Fruit fly (Drosophila melanogaster) Kc167 (cell line): ENCODE data around the gene CG13733.

Experiments
- Myc ChIP-seq: fragments of >200 bp; optimal IDR thresholded peaks from 2 replicates; lab custom pipeline; 2017; ENCODE audit warnings: missing external identifiers
- Sin3A ChIP-seq: fragments of >200 bp; optimal IDR thresholded peaks from 2 replicates; lab custom pipeline; 2018; ENCODE audit warnings: missing external identifiers
- h ChIP-seq: fragments of >200 bp; optimal IDR thresholded peaks from 3 replicates; lab custom pipeline; 2018; ENCODE audit warnings: missing external identifiers
- insv ChIP-seq: fragments of >200 bp; optimal IDR thresholded peaks from 3 replicates; lab custom pipeline; 2018; ENCODE audit warnings: missing external identifiers
- psq ChIP-seq: fragments of >200 bp; optimal IDR thresholded peaks from 2 replicates; lab custom pipeline; 2017; ENCODE audit warnings: missing external identifiers
- ttk ChIP-seq: sonication (Bioruptor generic); optimal IDR thresholded peaks from 2 replicates; lab custom pipeline; 2017; ENCODE audit warnings: missing external identifiers

The CG13733 gene

DNA sequence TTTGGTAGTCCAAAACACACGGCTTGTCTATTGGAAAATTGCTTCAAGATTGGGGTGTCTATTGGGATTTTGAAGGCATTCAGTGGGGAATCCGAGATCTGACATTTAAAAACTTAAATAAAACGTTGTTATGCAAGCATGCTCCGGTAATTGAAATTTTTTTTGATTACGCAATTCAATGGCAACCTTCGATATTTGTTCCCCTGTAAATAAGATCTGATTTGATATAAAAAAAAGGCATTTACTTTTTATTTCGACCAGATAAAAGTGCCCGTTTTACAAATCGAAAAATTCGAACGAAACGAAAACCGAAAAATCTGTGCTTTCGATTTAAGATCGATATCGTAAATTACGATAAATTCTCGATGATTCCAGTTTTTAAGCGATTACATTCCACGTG, at the start of gene CG13733, which contains the start of gene qjt:
TSS of gene CG13733 (minus strand) at position 101 of the 400 bp plus-strand sequence.
TSS of gene qjt (plus strand) at position 271 of the 400 bp plus-strand sequence.
- TF ChIP-seq psq (lab: Kevin White, UChicago) (no peak), Sin3A (no peak)

DNA sequence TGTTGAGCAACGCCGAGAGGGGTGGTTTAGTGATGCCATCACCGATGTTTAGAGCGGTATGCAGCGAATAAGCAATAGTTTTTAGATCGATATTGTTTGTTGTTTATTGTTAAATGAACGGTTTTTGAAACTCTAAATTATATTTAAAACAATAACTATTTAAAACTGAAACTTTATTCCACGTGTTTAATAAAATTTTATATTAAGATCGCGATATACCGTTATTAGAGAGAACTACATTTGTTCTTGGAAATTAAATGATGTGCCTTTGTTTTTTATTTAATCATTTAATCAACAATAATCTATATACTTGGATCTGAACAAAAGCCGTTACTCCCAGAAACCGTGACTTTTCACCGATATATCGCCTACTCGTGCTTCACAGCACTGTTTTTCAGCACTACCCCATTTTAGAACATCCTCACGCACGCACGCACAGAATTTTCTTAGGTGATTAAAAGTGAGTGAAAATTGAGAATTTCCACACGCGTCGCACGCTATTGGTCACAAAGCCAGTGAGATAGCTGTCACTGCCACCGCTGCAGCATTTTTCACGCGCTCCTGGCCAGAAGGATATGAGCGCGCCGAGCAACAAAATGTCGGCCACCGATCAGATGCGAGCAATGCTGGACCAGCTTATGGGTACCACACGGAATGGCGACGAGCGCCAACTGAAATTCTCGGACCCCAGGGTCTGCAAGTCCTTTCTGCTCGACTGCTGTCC, 35.3 kb upstream of the CG13733 start, which contains the start of the genes U4-U6-60K and CG7564:
TSS of gene U4-U6-60K (minus strand) at position 20 of the 724 bp plus-strand sequence.
TSS of gene CG7564 (plus strand) at position 406 of the 724 bp plus-strand sequence.
- TF ChIP-seq Sin3A (no peak), insv (lab: Kevin White, UChicago) (no peak), psq (lab: Kevin White, UChicago) (no peak), ttk (lab: Kevin White, UChicago) (no peak), h (lab: Kevin White, UChicago) (no peak), Myc (lab: Kevin White, UChicago) (no peak)

DNA sequence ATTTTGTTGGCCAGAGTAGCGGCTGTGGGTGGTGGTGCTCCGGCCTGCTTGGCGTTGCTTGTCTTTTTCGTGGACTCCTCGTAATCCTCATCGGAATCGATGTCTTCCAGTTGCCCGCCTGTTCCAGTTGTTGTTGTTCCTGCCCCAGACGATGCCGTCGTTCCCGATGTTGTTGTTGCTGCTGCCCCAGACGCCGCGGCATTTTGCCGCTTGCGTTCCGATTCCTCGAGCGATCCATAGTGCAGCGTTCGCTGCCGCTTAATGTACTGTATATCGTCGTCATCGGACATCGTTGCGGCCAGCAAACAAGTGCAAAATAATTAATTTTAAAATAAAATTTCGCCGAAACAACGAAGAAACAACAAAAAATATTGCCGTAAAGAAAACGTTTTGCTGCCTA, 34.8 kb upstream of the CG13733 start:
- TF ChIP-seq insv (lab: Kevin White, UChicago) = no peak
- no peak for TF ChIP-seq Myc (lab: Kevin White, UChicago)
- no peak for TF ChIP-seq Sin3A
- TF ChIP-seq psq (lab: Kevin White, UChicago) = no peak
- no peak for TF ChIP-seq ttk (lab: Kevin White, UChicago)
- TF ChIP-seq h (lab: Kevin White, UChicago) = no peak

DNA sequence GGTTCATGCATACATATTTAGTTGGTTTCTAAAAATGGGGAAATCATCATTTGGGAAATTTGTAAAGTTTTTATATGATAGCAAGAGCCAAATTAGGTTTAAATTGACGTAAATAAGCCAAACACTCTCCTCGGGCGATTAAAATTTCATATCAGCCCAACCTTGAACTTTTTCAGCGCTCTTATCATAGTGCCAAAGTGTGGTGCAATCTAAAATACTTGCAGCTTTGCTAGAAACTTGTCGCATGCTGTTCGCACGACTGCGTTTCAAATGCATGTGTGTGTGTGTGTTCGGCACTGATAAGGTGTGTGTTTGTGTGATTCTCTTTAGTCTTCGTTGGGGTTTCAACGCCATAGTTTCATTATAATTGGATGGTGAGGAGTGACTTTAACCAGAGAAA, 28.1 kb upstream of the CG13733 start:
- TF ChIP-seq insv (lab: Kevin White, UChicago) (no peak), Myc (lab: Kevin White, UChicago) (no peak), psq (lab: Kevin White, UChicago) (no peak)

DNA sequence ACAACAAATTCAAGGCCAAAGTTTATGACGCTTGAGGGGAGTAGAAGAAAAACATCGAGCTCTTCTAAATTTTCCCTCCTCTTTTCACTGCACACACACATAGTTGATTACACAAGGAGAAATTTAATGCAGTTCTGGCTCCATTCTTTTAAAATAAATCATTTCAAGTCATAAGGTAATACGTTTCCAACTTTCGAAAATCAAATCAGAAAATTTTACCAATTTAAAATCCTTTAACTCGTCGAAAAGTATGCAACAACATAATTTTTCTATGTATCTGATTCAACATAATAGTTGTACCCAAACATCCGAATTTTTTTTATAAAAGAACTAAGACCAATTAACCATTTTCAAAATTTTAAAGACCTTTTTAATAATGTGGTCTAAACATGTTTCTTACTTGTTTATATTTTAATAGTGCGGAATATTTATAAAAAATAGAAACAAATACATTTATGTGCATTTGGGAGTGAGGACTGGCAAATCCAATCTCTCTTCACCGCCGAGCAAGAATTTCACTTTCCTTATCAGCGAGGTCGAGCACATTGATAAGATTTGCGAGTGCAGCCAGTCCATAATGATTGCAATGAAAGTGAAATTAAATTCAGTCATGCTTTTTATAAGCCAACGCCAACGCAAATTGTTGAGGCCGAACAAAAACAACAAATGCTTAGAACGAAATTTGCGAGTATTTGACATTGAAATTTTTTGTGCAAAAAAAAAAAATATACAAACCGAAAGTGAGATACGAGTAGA, 27.5 kb upstream of the CG13733 start:
- TF ChIP-seq ttk (lab: Kevin White, UChicago) (no peak), insv (lab: Kevin White, UChicago) (no peak), Sin3A (no peak), psq (lab: Kevin White, UChicago) (no peak), h (lab: Kevin White, UChicago) (no peak), Myc (lab: Kevin White, UChicago) (no peak)

DNA sequence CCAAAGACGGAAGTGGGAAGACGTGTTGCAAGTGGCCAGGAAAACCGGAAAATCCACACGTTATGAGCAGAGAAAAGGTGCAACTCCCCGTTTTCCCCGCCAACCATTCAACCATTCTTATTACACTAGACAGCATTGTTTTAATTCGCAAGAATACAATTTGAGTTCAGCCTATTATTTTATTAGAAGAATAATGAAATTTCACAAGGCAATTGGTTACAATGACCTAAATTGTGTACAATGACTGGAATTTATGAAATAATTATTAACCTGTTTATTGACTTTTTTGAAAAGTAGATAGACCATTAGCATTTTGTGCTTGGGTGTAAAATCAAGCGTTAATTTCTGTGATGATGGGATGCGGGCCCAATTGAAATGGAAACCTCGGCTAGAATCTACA, 25.8 kb upstream of the CG13733 start:
- TF ChIP-seq psq (lab: Kevin White, UChicago) (no peak), insv (lab: Kevin White, UChicago) (no peak), h (lab: Kevin White, UChicago) (no peak), ttk (lab: Kevin White, UChicago) (no peak), Sin3A (no peak)

DNA sequence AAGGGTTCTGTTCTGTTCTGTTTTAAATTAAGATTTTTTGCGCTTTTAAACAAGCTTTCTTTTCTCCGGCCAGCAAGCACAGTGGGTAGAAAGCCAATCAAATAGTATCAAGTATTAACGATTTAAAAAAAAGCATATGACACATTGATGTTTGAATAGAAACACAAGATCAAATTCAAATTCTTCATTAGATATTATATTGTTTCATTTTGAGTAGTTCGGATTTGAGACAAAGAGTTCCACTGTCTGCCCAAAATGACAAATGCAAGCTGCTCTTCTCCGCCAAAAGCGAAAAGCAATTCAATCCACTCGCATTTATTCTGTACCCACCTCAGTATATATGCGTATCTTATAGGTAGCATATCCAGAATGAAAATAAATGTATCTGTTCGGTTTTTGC, 23.5 kb upstream of the CG13733 start:
- TF ChIP-seq Myc (lab: Kevin White, UChicago) = no peak
- TF ChIP-seq insv (lab: Kevin White, UChicago) = no peak
- no peak for TF ChIP-seq Sin3A
- no peak for TF ChIP-seq h (lab: Kevin White, UChicago)
- TF ChIP-seq ttk (lab: Kevin White, UChicago) = no peak
- TF ChIP-seq psq (lab: Kevin White, UChicago) = no peak

DNA sequence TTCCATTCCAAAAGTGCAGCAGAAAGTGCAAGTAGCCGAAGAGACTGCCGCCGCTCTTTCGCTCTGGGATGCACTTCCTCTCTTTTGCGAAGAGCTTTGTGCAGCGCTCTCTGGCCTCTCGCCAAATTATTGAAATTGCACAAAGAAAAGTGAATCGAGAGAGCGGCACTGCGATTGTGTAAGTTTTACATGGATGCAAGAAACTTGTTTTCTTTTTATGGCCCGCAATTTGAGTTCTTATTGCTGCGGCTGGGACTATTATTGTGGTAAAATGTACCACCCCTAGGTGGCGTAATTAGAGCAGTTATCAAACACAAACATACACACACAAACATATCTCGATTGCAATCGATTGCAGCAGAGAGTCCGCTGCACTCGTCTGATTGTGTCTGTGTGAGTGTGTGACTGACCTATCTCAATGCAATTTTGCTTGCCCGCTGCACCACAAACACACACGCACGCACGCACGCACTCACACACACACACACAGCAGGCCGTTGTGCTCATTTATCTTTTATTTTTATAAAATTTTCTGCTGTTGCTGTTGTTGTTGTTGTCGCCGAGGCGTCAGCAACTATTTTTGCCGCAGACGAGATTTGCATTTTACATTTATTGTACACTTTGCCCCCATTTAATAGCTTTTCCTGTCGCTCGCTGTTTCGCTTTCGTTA, 21.7 kb upstream of the CG13733 start:
- TF ChIP-seq ttk (lab: Kevin White, UChicago) = no peak
- no peak for TF ChIP-seq insv (lab: Kevin White, UChicago)
- no peak for TF ChIP-seq psq (lab: Kevin White, UChicago)
- no peak for TF ChIP-seq h (lab: Kevin White, UChicago)
- no peak for TF ChIP-seq Sin3A
- no peak for TF ChIP-seq Myc (lab: Kevin White, UChicago)

DNA sequence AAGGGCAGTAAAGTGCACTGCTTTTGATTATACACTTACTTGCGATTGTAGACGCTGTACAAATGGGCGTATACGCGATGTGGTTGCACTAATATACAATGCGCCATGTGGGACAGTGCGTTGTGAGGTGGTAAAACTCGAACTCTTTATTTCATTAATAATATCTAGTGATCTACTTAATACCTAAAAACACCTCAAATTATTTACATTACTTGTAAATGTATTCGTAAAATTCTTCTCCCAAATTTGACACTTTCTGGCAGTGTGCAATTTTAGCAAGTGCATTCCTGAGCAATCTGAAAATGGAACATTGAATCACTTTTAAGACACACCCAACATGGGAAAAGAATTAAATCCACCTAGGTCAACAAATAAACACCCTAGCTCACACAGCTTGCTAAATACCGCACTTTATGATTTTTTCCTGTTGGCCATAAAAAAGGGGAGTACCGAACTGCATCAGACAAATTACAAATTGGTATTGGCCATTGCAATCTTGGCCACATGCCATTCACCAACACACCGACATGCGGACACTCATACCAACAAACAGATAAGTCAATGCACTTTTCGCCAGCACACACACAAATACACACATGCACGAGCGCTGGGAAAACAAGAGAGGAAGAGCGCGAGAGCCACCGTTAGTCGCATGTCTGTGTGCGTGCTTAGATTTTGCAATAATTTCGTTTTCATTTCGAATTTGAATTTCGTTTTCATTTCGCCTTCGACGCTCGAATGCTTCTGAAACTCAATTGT, 20.4 kb upstream of the CG13733 start:
- no peak for TF ChIP-seq Sin3A
- no peak for TF ChIP-seq ttk (lab: Kevin White, UChicago)
- TF ChIP-seq psq (lab: Kevin White, UChicago) = no peak
- no peak for TF ChIP-seq h (lab: Kevin White, UChicago)
- no peak for TF ChIP-seq Myc (lab: Kevin White, UChicago)
- no peak for TF ChIP-seq insv (lab: Kevin White, UChicago)

DNA sequence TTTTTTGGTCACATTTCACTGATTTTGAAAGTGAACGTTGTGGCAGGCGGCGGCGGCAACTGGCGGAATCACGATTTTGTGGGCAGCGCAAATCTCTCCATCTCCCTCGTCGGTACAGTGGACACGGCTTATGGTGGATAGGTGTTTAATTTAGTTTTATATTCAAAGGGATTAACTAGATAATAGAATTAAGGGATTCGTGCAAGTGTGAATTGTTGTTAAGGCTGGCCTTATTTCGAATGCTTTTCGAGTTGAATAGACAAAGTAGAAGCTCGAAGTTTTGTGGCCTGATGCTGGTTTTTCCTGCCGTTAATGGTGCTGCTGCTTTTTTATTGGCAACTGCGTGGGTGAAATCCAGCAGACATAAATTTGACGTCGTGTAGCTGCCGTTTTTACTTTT, 19.2 kb upstream of the CG13733 start:
- no peak for TF ChIP-seq ttk (lab: Kevin White, UChicago)
- no peak for TF ChIP-seq Myc (lab: Kevin White, UChicago)
- no peak for TF ChIP-seq Sin3A
- no peak for TF ChIP-seq psq (lab: Kevin White, UChicago)
- TF ChIP-seq insv (lab: Kevin White, UChicago) = no peak
- no peak for TF ChIP-seq h (lab: Kevin White, UChicago)
